Fruit fly (Drosophila melanogaster) whole organism, pupa: ENCODE results near the gene LUBEL.

ENCODE experiments used
- CG10348 ChIP-seq: fragments of 200-800 bp; sonication (Bioruptor generic); IDR thresholded peaks from 2 replicates; pipeline ENCODE4 v1.3.6; 2022; ENCODE audit warnings: missing biosample characterization, missing genetic modification characterization
- CG34367 ChIP-seq: fragments of 200-800 bp; sonication (Bioruptor generic); optimal IDR thresholded peaks from 2 replicates; lab custom pipeline; 2018; ENCODE audit warnings: missing biosample characterization, mild to moderate bottlenecking, missing genetic modification characterization
- CG8159 ChIP-seq: fragments of 200-800 bp; sonication (Bioruptor generic); optimal IDR thresholded peaks from 3 replicates; lab custom pipeline; 2018; ENCODE audit warnings: missing biosample characterization, mild to moderate bottlenecking, missing genetic modification characterization, moderate library complexity
- CG8301 ChIP-seq: fragments of 200-800 bp; sonication (Bioruptor generic); optimal IDR thresholded peaks from 2 replicates; lab custom pipeline; 2018; ENCODE audit warnings: missing biosample characterization, mild to moderate bottlenecking, missing genetic modification characterization
- D1 ChIP-seq: fragments of 200-800 bp; sonication (Bioruptor generic); optimal IDR thresholded peaks from 2 replicates; lab custom pipeline; 2018; ENCODE audit warnings: missing biosample characterization, mild to moderate bottlenecking, missing genetic modification characterization, moderate library complexity
- EcR ChIP-seq: fragments of 200-800 bp; sonication (Bioruptor generic); optimal IDR thresholded peaks from 3 replicates; lab custom pipeline; 2019; ENCODE audit warnings: missing biosample characterization, missing genetic modification characterization, mild to moderate bottlenecking, moderate library complexity, missing genetic modification reagents
- fd96Ca ChIP-seq: fragments of 200-800 bp; sonication (Bioruptor generic); IDR thresholded peaks from 3 replicates; pipeline ENCODE4 v1.3.6; 2022; ENCODE audit warnings: missing biosample characterization, missing genetic modification characterization
- rn ChIP-seq: fragments of 200-800 bp; sonication (Bioruptor generic); IDR thresholded peaks from 2 replicates; pipeline ENCODE4 v1.3.6; 2022; ENCODE audit warnings: missing biosample characterization, missing genetic modification characterization

dm6 chr2L:6774853-6775252, 2.3 kb upstream of the LUBEL start:
- TF ChIP-seq fd96Ca, result no peak
- TF ChIP-seq D1 (tag; lab: Kevin White, UChicago), result no peak
- TF ChIP-seq CG10348 (GFP tag; lab: Robert Waterston, UW), result no peak
- no peak for TF ChIP-seq rn (GFP tag; lab: Robert Waterston, UW)
- TF ChIP-seq CG8301, result no peak
- no peak for TF ChIP-seq CG34367
- no peak for TF ChIP-seq EcR (GFP tag; lab: Kevin White, UChicago)
- no peak for TF ChIP-seq CG8159 (tag; lab: Kevin White, UChicago)
